Worm (Caenorhabditis elegans): Measurements from ENCODE around the gene aaim-1.

DNA sequence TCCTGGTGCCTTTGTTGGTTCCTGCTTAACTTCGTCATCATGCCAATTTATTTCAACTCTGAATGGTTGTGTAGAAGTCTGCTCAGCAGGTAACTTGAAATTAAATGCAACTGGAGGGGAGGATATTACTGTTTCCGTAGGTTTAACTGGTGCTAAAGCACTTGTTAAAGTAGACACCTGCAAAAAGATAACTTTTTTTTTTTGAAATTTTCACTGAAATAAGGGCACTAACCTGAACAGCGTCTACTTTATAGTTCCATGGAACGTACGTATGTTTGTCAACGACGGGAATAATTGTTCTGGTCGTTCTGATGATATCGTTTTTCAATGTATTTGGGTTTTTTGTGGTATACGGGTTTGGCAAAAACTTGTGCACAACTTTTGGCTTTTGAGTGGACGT is 1.7 kb downstream of the aaim-1 start:
- TF ChIP-seq saeg-2 (GFP tag; IDR thresholded peaks at IDR 0.05) (no peak), lin-1 (GFP tag; IDR thresholded peaks at IDR 0.05) (no peak), hmg-1.1 (GFP tag; IDR thresholded peaks at IDR 0.05) (no peak), aha-1 (tag) (no peak), unc-62 (GFP tag; optimal IDR thresholded peaks at IDR 0.05 in 1 of 2) (peak in 1 of 2 experiments; percentile 98), unc-62 (tag; optimal IDR thresholded peaks at IDR 0.05) (no peak), madf-5 (GFP tag; IDR thresholded peaks at IDR 0.05) (no peak), rbr-2 (tag; optimal IDR thresholded peaks at IDR 0.05) (no peak), lin-15B (tag; optimal IDR thresholded peaks at IDR 0.05) (no peak)

Measured in whole organism, L4 larva.